Fruit fly (Drosophila melanogaster): ENCODE measurements around the gene Hsp27.
A peak's percentile ranks its signal among the peaks of the same experiment; 100 is the strongest.

Gene Hsp27

DNA sequence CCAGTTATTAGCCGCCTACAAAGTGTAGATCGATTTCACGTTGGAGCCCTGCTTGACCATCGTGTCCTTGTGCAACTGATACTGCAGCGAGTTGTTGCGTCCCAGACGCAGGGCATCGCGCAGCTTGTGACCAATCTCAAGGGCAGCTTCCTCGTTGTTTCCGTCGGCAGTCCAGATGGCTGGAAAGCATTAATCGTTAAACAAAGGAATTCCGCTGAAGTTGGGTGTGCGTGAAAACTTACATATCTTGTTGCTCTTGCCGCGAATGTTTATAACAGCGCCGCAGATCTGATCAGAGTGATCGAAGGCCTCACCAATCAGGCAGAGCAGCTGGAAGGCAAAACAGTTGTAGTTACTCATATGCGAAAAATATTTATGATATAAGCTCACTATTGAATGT is 16.0 kb downstream of the Hsp27 start:
- TF ChIP-seq CG4496 (GFP tag; IDR thresholded peaks at IDR 0.05) (no peak), D1 (tag; optimal IDR thresholded peaks at IDR 0.05) (no peak), Ets98B (GFP tag; IDR thresholded peaks at IDR 0.05) (no peak), gl (tag; optimal IDR thresholded peaks at IDR 0.05) (no peak), EcR (GFP tag; optimal IDR thresholded peaks at IDR 0.05) (peak; percentile 63), CG17806 (tag; optimal IDR thresholded peaks at IDR 0.05) (no peak), CG8159 (tag; optimal IDR thresholded peaks at IDR 0.05) (no peak)

dm6 chr3L:9400697-9401353 is 17.0 kb downstream of the Hsp27 start:
- TF ChIP-seq D1 (tag; optimal IDR thresholded peaks at IDR 0.05): no peak
- no peak for TF ChIP-seq CG12605 (GFP tag; IDR thresholded peaks at IDR 0.05)
- TF ChIP-seq fd96Ca (GFP tag; IDR thresholded peaks at IDR 0.05): no peak
- TF ChIP-seq CG17806 (tag; optimal IDR thresholded peaks at IDR 0.05): no peak
- TF ChIP-seq CG8301 (tag; optimal IDR thresholded peaks at IDR 0.05): no peak
- peak; percentile 8; the same call in 1 of the 3 replicates for TF ChIP-seq CG4496 (GFP tag; IDR thresholded peaks at IDR 0.05)
- TF ChIP-seq Pif1A (GFP tag; optimal IDR thresholded peaks at IDR 0.05): no peak

DNA sequence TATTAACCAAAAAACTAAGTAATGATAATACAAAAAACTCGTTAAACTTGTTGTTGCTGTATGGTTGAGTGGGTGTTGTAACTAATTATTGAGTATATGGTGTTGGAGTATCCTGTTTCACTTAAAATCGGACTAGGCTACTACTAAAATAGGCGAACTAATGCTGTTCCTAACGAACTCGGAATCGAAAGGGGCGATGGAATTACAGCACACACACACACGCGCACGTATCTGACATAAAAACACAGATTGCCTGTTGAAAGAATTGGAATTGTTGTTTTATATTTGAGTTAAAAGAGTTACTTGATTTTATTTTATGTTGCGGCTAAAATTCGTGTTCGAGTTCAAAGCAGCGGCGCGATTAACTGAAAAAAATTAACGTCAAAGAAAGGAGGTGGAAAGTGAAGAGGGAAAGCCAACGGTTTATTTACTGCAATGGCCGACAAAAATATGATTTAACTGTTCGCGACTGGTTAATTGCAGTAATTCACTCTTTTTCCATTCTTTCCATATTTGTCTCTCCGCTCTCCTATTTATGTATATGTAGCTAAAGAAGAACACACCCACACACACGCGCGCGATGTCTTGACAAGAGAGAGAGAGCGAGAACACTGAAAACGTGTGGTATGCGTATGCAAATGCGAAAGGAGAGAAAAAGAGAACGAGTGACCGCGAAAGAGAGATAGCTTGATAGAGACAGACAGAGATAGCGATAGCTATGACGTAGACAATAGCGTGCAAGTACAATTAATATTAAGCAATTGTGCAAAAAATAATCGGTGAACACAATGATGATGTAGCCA is 17.7 kb downstream of the Hsp27 start:
- TF ChIP-seq Ets98B (GFP tag; IDR thresholded peaks at IDR 0.05) (peak; percentile 22; the same call in 1 of the 2 replicates), EcR (GFP tag; optimal IDR thresholded peaks at IDR 0.05) (peak; percentile 23), CG15710 (tag; optimal IDR thresholded peaks at IDR 0.05) (no peak), CG12605 (GFP tag; IDR thresholded peaks at IDR 0.05) (no peak), fd96Ca (GFP tag; IDR thresholded peaks at IDR 0.05) (no peak), Pif1B (GFP tag; optimal IDR thresholded peaks at IDR 0.05) (peak; percentile 21)

DNA sequence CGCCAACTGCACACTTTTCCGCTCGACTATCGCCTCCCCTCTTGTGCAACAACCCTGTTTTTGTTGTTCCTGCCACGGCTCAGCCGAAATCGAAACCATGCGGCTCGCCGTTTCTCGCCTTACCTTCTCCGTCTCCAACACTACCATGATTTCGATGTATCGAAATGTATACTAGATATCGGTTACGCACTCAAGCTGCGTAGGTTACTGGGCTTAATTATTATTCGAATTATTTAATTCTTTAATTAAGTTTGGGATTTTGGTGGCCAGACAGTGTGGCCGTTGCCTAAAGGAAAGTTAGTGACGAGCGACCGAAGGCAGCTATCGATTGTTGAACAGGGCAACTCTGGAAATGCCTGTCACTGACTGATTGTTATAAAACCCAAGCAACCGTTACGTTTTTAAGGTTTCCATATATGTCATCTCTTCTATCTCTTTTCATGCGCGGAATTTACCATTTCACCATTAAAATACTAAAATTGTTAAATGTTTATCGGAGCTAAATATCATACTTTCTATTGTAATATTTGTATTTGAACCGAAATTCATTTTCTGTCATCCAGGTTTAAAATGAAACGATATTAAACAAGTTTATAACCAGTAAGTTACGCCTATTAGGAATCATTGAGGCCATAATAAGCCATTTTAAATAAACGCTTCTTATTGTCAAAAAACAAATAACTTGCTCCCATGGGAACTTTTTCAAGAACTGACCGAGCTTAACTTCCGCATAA is 18.5 kb downstream of the Hsp27 start, which contains the start of gene eIF4E1:
Gene eIF4E1, minus strand, starts transcription at position 304 of the 734 bp plus-strand sequence.
- TF ChIP-seq CG8159 (tag; optimal IDR thresholded peaks at IDR 0.05) (no peak), Snoo (tag; optimal IDR thresholded peaks at IDR 0.05) (no peak), CG10348 (GFP tag; IDR thresholded peaks at IDR 0.05) (no peak), CG14655 (GFP tag; optimal IDR thresholded peaks at IDR 0.05) (no peak), CG13204 (GFP tag; optimal IDR thresholded peaks at IDR 0.05) (no peak), EcR (GFP tag; optimal IDR thresholded peaks at IDR 0.05) (no peak), rn (GFP tag; IDR thresholded peaks at IDR 0.05) (no peak), CG4496 (GFP tag; IDR thresholded peaks at IDR 0.05) (no peak), CG32121 (GFP tag; IDR thresholded peaks at IDR 0.05) (no peak), CG17806 (tag; optimal IDR thresholded peaks at IDR 0.05) (no peak)

dm6 chr3L:9404497-9404896 is 20.6 kb downstream of the Hsp27 start, which contains the start of gene Cpr67B:
TSS of gene Cpr67B (plus strand) at chr3L:9404797.
- no peak for TF ChIP-seq Pif1A (GFP tag; optimal IDR thresholded peaks at IDR 0.05)
- TF ChIP-seq CG32121 (GFP tag; IDR thresholded peaks at IDR 0.05): no peak
- no peak for TF ChIP-seq CG13204 (GFP tag; optimal IDR thresholded peaks at IDR 0.05)

DNA sequence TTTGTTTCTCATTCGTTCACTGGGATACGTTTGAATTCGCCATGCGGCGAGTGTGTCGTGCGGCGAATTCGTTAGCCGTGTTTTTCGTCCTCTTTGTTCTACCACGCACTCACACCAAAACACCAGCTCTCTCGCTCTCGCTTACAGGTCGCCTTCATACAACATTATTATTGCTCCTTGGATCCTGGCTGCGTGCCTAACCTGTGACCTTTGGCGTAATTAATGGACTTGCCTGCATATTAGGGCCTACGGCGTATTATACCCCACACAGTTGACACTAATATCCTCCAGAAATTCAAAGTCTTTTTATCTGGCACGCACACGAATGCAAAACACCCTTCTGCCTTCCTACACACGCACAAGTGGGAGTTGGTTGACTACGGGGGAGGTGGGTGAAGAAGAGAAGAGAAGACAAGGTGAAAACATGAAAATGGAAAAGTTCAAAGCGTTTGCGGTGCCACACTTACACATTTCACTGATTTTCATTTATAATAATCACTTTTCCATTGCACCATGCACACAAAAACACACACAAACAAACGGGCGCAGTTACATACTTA is 26.2 kb downstream of the Hsp27 start:
- TF ChIP-seq gl (tag; optimal IDR thresholded peaks at IDR 0.05) (no peak), Pif1A (GFP tag; optimal IDR thresholded peaks at IDR 0.05) (no peak), EcR (GFP tag; optimal IDR thresholded peaks at IDR 0.05) (no peak), Pif1B (GFP tag; optimal IDR thresholded peaks at IDR 0.05) (no peak), Ets98B (GFP tag; IDR thresholded peaks at IDR 0.05) (no peak), rn (GFP tag; IDR thresholded peaks at IDR 0.05) (no peak), Snoo (tag; optimal IDR thresholded peaks at IDR 0.05) (no peak), CG9948 (tag; optimal IDR thresholded peaks at IDR 0.05) (no peak)

Measured in whole organism, pupa.